Worm (Caenorhabditis elegans) whole organism, L3 larva: ENCODE results near the gene phat-5.

Experiments used
- R02D3.7 ChIP-seq: fragments of 150-350 bp; optimal IDR thresholded peaks from 2 replicates; lab custom pipeline; 2014; ENCODE audit warnings: missing biosample characterization, missing genetic modification characterization
- ZK546.5 ChIP-seq: sonication (generic microtip); optimal IDR thresholded peaks from 2 replicates; lab custom pipeline; 2017; ENCODE audit warnings: missing biosample characterization, missing genetic modification characterization
- ceh-16 ChIP-seq: sonication (generic microtip); optimal IDR thresholded peaks from 2 replicates; lab custom pipeline; 2017; ENCODE audit warnings: missing biosample characterization, missing genetic modification characterization
- ceh-82 ChIP-seq: fragments of 150-350 bp; optimal IDR thresholded peaks from 2 replicates; lab custom pipeline; 2014; ENCODE audit warnings: missing biosample characterization, missing genetic modification characterization
- egl-27 ChIP-seq: sonication (generic microtip); optimal IDR thresholded peaks from 4 replicates; lab custom pipeline; 2017; ENCODE audit warnings: missing biosample characterization, missing genetic modification reagents, missing genetic modification characterization
- egl-5 ChIP-seq: fragments of 150-350 bp; optimal IDR thresholded peaks from 2 replicates; lab custom pipeline; 2017; ENCODE audit warnings: missing biosample characterization, missing genetic modification reagents, missing genetic modification characterization, inconsistent platforms
- elt-1 ChIP-seq: fragments of 150-350 bp; optimal IDR thresholded peaks from 2 replicates; lab custom pipeline; 2014; ENCODE audit warnings: missing biosample characterization, missing genetic modification characterization
- elt-2 ChIP-seq: sonication (generic microtip); optimal IDR thresholded peaks from 2 replicates; lab custom pipeline; 2016; ENCODE audit warnings: missing genetic modification reagents, mild to moderate bottlenecking, missing genetic modification characterization, missing compliant biosample characterization
- eor-1 ChIP-seq, 2 experiments: fragments of 150-350 bp; optimal IDR thresholded peaks; 2 replicates each; lab custom pipeline; 2014 to 2018; ENCODE audit warnings: missing biosample characterization in 2 of 2, missing genetic modification characterization in 2 of 2
- fkh-10 ChIP-seq: sonication (generic microtip); optimal IDR thresholded peaks from 2 replicates; lab custom pipeline; 2017; ENCODE audit warnings: missing biosample characterization, missing genetic modification reagents, missing genetic modification characterization
- fos-1 ChIP-seq: fragments of 150-350 bp; optimal IDR thresholded peaks from 2 replicates; lab custom pipeline; 2014; ENCODE audit warnings: missing biosample characterization, missing genetic modification characterization
- hmg-11 ChIP-seq: sonication (generic microtip); optimal IDR thresholded peaks from 2 replicates; lab custom pipeline; 2016; ENCODE audit warnings: missing genetic modification characterization, missing compliant biosample characterization
- lin-15B ChIP-seq: fragments of 150-350 bp; optimal IDR thresholded peaks from 2 replicates; lab custom pipeline; 2014; ENCODE audit warnings: missing biosample characterization, missing genetic modification characterization
- lin-39 ChIP-seq: fragments of 150-350 bp; optimal IDR thresholded peaks from 2 replicates; lab custom pipeline; 2018; ENCODE audit warnings: missing biosample characterization, missing genetic modification reagents, missing genetic modification characterization
- lsy-12 ChIP-seq: sonication (generic microtip); optimal IDR thresholded peaks from 2 replicates; lab custom pipeline; 2016; ENCODE audit warnings: mild to moderate bottlenecking, missing genetic modification characterization, missing compliant biosample characterization
- nfya-1 ChIP-seq: sonication (generic microtip); optimal IDR thresholded peaks from 2 replicates; lab custom pipeline; 2017; ENCODE audit warnings: missing genetic modification characterization, mild to moderate bottlenecking, missing compliant biosample characterization, antibody characterized with exemption, moderate library complexity; ENCODE audit not compliant: insufficient read depth
- nhr-11 ChIP-seq: fragments of 150-350 bp; optimal IDR thresholded peaks from 2 replicates; lab custom pipeline; 2014; ENCODE audit warnings: missing biosample characterization, missing genetic modification characterization
- nhr-43 ChIP-seq: sonication (generic microtip); optimal IDR thresholded peaks from 2 replicates; lab custom pipeline; 2016; ENCODE audit warnings: mild to moderate bottlenecking, missing genetic modification characterization, missing compliant biosample characterization; ENCODE audit not compliant: poor library complexity, severe bottlenecking
- nhr-67 ChIP-seq: fragments of 150-350 bp; optimal IDR thresholded peaks from 2 replicates; lab custom pipeline; 2014; ENCODE audit warnings: missing biosample characterization, missing genetic modification characterization
- nhr-76 ChIP-seq: fragments of 150-350 bp; sonication (generic microtip); optimal IDR thresholded peaks from 5 replicates; lab custom pipeline; 2014; ENCODE audit warnings: missing biosample characterization, missing genetic modification characterization
- nhr-77 ChIP-seq: fragments of 150-350 bp; optimal IDR thresholded peaks from 2 replicates; lab custom pipeline; 2014; ENCODE audit warnings: missing biosample characterization, missing genetic modification characterization
- pha-4 ChIP-seq: fragments of 150-350 bp; optimal IDR thresholded peaks from 2 replicates; lab custom pipeline; 2014; ENCODE audit warnings: missing biosample characterization, missing genetic modification reagents, missing genetic modification characterization
- pqm-1 ChIP-seq: fragments of 150-350 bp; optimal IDR thresholded peaks from 2 replicates; lab custom pipeline; 2017; ENCODE audit warnings: missing biosample characterization, missing genetic modification characterization, inconsistent platforms
- skn-1 ChIP-seq: fragments of 150-350 bp; optimal IDR thresholded peaks from 2 replicates; lab custom pipeline; 2014; ENCODE audit warnings: missing biosample characterization, missing genetic modification characterization
- snpc-4 ChIP-seq: fragments of 150-350 bp; optimal IDR thresholded peaks from 2 replicates; lab custom pipeline; 2014; ENCODE audit warnings: missing biosample characterization, missing genetic modification characterization
- unc-39 ChIP-seq: sonication (generic microtip); optimal IDR thresholded peaks from 4 replicates; lab custom pipeline; 2017; ENCODE audit warnings: missing biosample characterization, missing genetic modification characterization
- zag-1 ChIP-seq: fragments of 150-350 bp; optimal IDR thresholded peaks from 2 replicates; lab custom pipeline; 2014; ENCODE audit warnings: missing biosample characterization, missing genetic modification characterization
- ztf-11 ChIP-seq: fragments of 150-350 bp; optimal IDR thresholded peaks from 2 replicates; lab custom pipeline; 2014; ENCODE audit warnings: missing biosample characterization, missing genetic modification characterization
- ztf-4 ChIP-seq: fragments of 150-350 bp; optimal IDR thresholded peaks from 2 replicates; lab custom pipeline; 2014; ENCODE audit warnings: missing biosample characterization, missing genetic modification characterization

phat-5 gene

ce11 chrV:4122415-4122814 lies at the start of gene phat-5:
Gene phat-5, minus strand, starts transcription at chrV:4122515.
- TF ChIP-seq snpc-4 (tag; lab: Kevin White, UChicago) (no peak), lin-39 (tag; lab: Kevin White, UChicago) (no peak), egl-5 (tag; lab: Kevin White, UChicago) (no peak), elt-2 (no peak), nhr-77 (no peak), ceh-82 (tag; lab: Kevin White, UChicago) (no peak), R02D3.7 (tag; lab: Kevin White, UChicago) (no peak), pha-4 (tag; lab: Kevin White, UChicago) (no peak), nhr-11 (no peak), nhr-67 (tag; lab: Kevin White, UChicago) (no peak), ztf-11 (tag; lab: Kevin White, UChicago) (no peak), fkh-10 (GFP tag; lab: Kevin White, UChicago) (no peak), elt-1 (tag; lab: Kevin White, UChicago) (no peak), zag-1 (no peak), nhr-76 (tag; lab: Kevin White, UChicago) (no peak), ZK546.5 (no peak)

- TF ChIP-seq lsy-12 (tag; lab: Kevin White, UChicago) = no peak
- no peak for TF ChIP-seq eor-1 (tag; optimal IDR thresholded peaks at IDR 0.05; lab: Kevin White, UChicago)
- TF ChIP-seq, all 47 proteins: peak for 0
Measured at ce11 chrV:4170138-4170537, 47.8 kb upstream of the phat-5 start, which contains the start of gene Y45G5AM.7. Gene Y45G5AM.7, minus strand, starts transcription at chrV:4170238.

- TF ChIP-seq hmg-11 (no peak), ceh-82 (tag; lab: Kevin White, UChicago) (no peak), lin-15B (tag; lab: Kevin White, UChicago) (peak; percentile 50), eor-1 (tag; optimal IDR thresholded peaks at IDR 0.05; lab: Kevin White, UChicago) (no peak)
Measured at ce11 chrV:4169658-4170057, 47.3 kb upstream of the phat-5 start.

ce11 chrV:4168045-4168444 lies 45.7 kb upstream of the phat-5 start:
- TF ChIP-seq fos-1 (tag; lab: Kevin White, UChicago) (no peak), nfya-1 (tag; lab: Kevin White, UChicago) (peak; percentile 95)
- TF ChIP-seq, all 47 proteins: peak for 1

ce11 chrV:4164504-4164959 lies 42.2 kb upstream of the phat-5 start, which contains the start of gene Y45G5AM.3:
Gene Y45G5AM.3, plus strand, starts transcription at chrV:4164554.
- TF ChIP-seq nhr-43 (tag; lab: Kevin White, UChicago) (no peak), nfya-1 (tag; lab: Kevin White, UChicago) (peak; percentile 4), nhr-11 (no peak), pqm-1 (tag; lab: Kevin White, UChicago) (peak; percentile 32), hmg-11 (peak; percentile 13), ceh-16 (tag; lab: Kevin White, UChicago) (no peak)

- TF ChIP-seq skn-1 (tag; lab: Kevin White, UChicago) = no peak
- TF ChIP-seq nhr-77 = no peak
- no peak for TF ChIP-seq elt-2
- TF ChIP-seq nhr-76 (tag; lab: Kevin White, UChicago) = no peak
- TF ChIP-seq egl-27 (tag; lab: Kevin White, UChicago) = no peak
Measured at ce11 chrV:4162922-4163321, 40.6 kb upstream of the phat-5 start, which contains the start of gene Y45G5AM.4. Gene Y45G5AM.4, plus strand, starts transcription at chrV:4163222.

ce11 chrV:4160086-4160485 lies 37.8 kb upstream of the phat-5 start, which contains the start of gene Y45G5AM.5:
Gene Y45G5AM.5, plus strand, starts transcription at chrV:4160386.
- no peak for TF ChIP-seq hmg-11
- TF ChIP-seq nfya-1 (tag; lab: Kevin White, UChicago) = no peak
- TF ChIP-seq unc-39 (tag; lab: Kevin White, UChicago) = no peak
- TF ChIP-seq ztf-4 (tag; lab: Kevin White, UChicago) = no peak
- TF ChIP-seq, all 47 proteins: peak for 0
